Worm (Caenorhabditis elegans) whole organism, late embryonic: ENCODE results near the gene npr-17.

Experiments
- C08G9.2 ChIP-seq: sonication (generic microtip); optimal IDR thresholded peaks from 2 replicates; lab custom pipeline; 2016; ENCODE audit warnings: mild to moderate bottlenecking, missing genetic modification characterization, moderate library complexity, missing compliant biosample characterization
- F13H6.1 ChIP-seq: sonication (generic microtip); optimal IDR thresholded peaks from 2 replicates; lab custom pipeline; 2016; ENCODE audit warnings: missing genetic modification characterization, missing compliant biosample characterization
- ama-1 ChIP-seq: fragments of 150-350 bp; optimal IDR thresholded peaks from 2 replicates; lab custom pipeline; 2014
- ceh-22 ChIP-seq: sonication (generic microtip); optimal IDR thresholded peaks from 2 replicates; lab custom pipeline; 2017; ENCODE audit warnings: missing biosample characterization, missing genetic modification characterization
- ceh-9 ChIP-seq: sonication (generic microtip); optimal IDR thresholded peaks from 2 replicates; lab custom pipeline; 2016; ENCODE audit warnings: mild to moderate bottlenecking, missing genetic modification characterization, inconsistent platforms, missing compliant biosample characterization
- dve-1 ChIP-seq: sonication (generic microtip); optimal IDR thresholded peaks from 2 replicates; lab custom pipeline; 2017; ENCODE audit warnings: antibody characterized with exemption, mild to moderate bottlenecking, missing genetic modification characterization, missing compliant biosample characterization
- ets-4 ChIP-seq: sonication (generic microtip); optimal IDR thresholded peaks from 2 replicates; lab custom pipeline; 2016; ENCODE audit warnings: missing genetic modification characterization, missing compliant biosample characterization
- eyg-1 ChIP-seq: sonication (generic microtip); optimal IDR thresholded peaks from 2 replicates; lab custom pipeline; 2016; ENCODE audit warnings: missing genotype, missing genetic modification characterization, missing compliant biosample characterization
- hlh-6 ChIP-seq: sonication (generic microtip); optimal IDR thresholded peaks from 2 replicates; lab custom pipeline; 2016; ENCODE audit warnings: missing genotype, missing genetic modification characterization, missing compliant biosample characterization
- hlh-8 ChIP-seq: sonication (generic microtip); optimal IDR thresholded peaks from 2 replicates; lab custom pipeline; 2016; ENCODE audit warnings: missing genotype, missing genetic modification characterization, missing compliant biosample characterization
- nhr-11 ChIP-seq: fragments of 150-350 bp; optimal IDR thresholded peaks from 2 replicates; lab custom pipeline; 2014; ENCODE audit warnings: missing biosample characterization, missing genetic modification characterization
- npax-4 ChIP-seq: sonication (generic microtip); optimal IDR thresholded peaks from 2 replicates; lab custom pipeline; 2016; ENCODE audit warnings: missing genetic modification characterization, missing compliant biosample characterization
- pax-1 ChIP-seq: fragments of 150-350 bp; optimal IDR thresholded peaks from 2 replicates; lab custom pipeline; 2014; ENCODE audit warnings: missing biosample characterization, missing genetic modification characterization
- pha-4 ChIP-seq: fragments of 150-350 bp; optimal IDR thresholded peaks from 2 replicates; lab custom pipeline; 2018; ENCODE audit warnings: missing biosample characterization, missing genetic modification reagents, missing genetic modification characterization

DNA sequence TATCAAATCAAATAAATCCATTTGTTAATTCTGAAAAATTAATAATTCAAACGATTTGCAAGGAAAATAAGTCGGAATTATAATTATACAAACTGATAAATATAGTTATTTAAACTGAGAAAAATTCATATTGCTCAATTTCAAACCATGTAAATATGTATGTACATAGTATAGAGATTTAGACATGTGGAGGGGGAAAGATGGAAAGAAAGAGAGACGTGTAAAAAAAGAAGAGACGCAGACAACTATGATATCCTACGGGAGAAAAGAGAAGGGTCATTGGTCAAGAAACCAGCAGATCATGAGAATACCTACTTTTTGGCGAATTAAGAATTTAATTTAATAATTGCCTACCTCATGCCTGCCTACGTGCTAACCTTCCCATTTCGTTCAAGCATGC, 38.2 kb downstream of the npr-17 start, which contains the start of gene C29E4.11:
- no peak for TF ChIP-seq ets-4 (tag; lab: Kevin White, UChicago)
- TF ChIP-seq ceh-9 (tag; lab: Kevin White, UChicago): no peak
- no peak for TF ChIP-seq hlh-8
- no peak for TF ChIP-seq hlh-6 (tag; lab: Kevin White, UChicago)
- TF ChIP-seq F13H6.1 (tag; lab: Kevin White, UChicago): no peak
- no peak for TF ChIP-seq nhr-11 (tag; lab: Kevin White, UChicago)
- TF ChIP-seq ama-1 (lab: Kevin White, UChicago): no peak
- TF ChIP-seq pax-1 (tag; lab: Kevin White, UChicago): no peak
- TF ChIP-seq C08G9.2 (tag; lab: Kevin White, UChicago): no peak
- no peak for TF ChIP-seq eyg-1 (tag; lab: Kevin White, UChicago)
- no peak for TF ChIP-seq ceh-22 (tag; lab: Kevin White, UChicago)
- TF ChIP-seq npax-4: no peak
- TF ChIP-seq dve-1 (tag; lab: Kevin White, UChicago): no peak
- no peak for TF ChIP-seq pha-4 (tag; lab: Kevin White, UChicago)
